Fruit fly (Drosophila melanogaster) ovary, adult (tissue): Measurements from ENCODE around the gene Trs20.

ENCODE experiments used
- CG17801 ChIP-seq: fragments of 200-800 bp; optimal IDR thresholded peaks from 2 replicates; lab custom pipeline; 2019; ENCODE audit warnings: missing biosample characterization, mild to moderate bottlenecking, missing genetic modification characterization, moderate library complexity; ENCODE audit not compliant: partially characterized antibody

Trs20 gene

DNA sequence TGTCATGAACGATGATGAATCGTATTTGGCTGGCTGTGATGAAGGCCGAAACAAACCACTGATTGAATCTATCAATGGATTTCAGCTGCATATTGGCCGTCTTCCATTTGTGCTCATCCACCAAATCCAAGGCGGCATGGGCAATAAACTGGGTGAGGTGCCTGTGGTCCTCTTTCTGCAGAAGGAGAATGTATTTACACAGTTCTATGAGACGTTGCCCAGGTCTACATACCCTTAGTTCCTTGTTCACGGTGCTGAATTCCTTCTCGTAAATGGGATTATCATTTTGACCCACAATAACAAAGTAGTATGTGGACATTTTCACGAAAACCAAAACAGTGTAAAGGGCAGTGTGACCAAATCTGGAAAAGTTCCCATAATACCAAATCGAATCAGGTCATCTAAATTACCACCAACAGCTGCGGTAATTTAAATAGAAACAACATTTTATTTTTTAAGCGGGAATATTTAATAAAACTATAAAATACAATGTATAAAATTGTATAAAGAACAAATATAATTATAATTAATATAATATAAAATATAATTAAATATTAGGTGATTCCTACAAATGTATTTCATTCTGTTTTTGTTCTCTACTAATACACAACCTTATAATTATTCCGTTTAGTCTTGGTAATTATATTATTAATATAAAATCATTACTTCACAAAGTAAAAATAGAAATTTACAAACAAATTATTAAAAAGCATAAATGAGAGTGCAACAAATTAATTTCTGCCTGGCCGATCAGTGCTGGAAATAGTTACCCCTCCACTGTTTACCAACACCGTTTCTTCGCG lies at the start of gene Trs20, which contains the start of gene elg1:
TSS of gene Trs20 (minus strand) at position 369 of the 803 bp plus-strand sequence.
TSS of gene elg1 (plus strand) at position 765 of the 803 bp plus-strand sequence.
- TF ChIP-seq CG17801 (GFP tag; lab: Kevin White, UChicago) = no peak

DNA sequence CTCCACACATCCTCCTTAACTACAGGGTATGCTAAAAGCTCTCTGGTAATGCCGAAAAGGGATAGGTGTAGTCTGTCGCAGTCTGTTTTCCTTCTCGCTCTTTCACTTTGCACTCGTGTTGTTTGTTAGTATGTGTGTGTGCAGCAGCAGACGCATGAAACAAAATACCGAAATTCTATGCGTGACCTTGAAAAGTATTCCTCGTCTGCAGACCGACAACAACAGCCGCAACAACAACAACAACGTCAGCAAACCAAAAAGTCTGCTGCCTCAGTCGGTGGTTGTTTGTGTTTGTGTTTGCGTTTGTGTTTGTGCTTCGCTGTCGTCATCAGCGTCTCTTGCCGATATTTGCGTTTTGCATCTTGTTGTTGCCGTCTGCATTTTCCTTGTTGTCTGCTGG lies 47.0 kb upstream of the Trs20 start:
- no peak for TF ChIP-seq CG17801 (GFP tag; lab: Kevin White, UChicago)

DNA sequence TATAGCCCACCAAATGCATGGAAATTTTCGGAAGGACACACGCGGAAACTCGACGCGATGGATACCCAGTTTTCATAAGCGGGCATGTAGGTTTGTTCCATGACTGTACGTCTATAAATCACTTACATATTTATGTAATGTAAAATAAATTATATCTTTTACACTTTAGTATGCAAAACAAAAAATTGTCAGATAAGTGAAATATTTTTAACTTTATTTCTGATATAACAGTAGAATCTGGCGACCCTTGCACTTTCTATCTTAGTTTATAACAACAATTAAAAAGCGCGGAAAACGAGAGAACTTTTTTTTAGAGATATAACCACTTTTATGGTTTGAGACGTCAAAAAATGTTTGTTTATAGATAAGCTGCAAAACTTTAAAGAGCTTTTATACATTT lies 46.3 kb upstream of the Trs20 start:
- TF ChIP-seq CG17801 (GFP tag; lab: Kevin White, UChicago) = no peak

DNA sequence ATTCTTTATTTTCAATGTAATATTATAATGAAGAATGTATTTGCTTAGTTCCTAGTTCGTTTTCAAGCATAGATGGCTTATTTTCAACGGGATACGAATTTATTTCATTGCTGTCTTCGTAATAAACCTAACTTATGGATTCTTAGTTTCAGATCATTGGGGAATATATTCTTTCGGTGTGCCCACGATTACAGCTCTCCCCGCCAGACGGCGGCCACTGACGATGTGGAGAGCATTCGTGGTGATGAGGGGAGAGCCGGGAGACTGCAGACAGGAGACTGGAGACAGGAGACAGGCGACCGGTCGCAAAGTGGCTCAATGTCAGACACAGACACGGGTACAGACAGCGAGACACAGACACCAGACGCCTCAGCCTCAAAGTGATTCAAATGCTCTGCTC lies 45.9 kb upstream of the Trs20 start:
- TF ChIP-seq CG17801 (GFP tag; lab: Kevin White, UChicago) = no peak

DNA sequence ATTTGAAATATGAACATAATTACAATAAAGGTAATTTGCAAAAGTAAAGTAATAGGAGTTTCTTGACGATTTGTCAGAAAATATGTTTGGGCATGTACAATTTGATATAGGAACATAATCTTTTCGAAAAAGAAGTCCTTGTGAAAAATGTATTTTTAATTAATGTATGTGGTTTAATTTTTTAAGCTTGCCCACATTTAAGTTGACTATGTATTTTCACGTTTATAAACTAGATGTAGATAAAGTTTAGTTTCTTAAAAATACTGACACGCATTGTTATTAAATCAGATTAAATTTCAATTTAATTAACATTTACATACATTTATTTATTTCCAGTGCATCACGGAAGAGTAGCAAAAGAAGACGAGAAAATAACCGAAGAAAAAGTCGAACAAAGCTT lies 45.1 kb upstream of the Trs20 start:
- TF ChIP-seq CG17801 (GFP tag; lab: Kevin White, UChicago) = no peak

DNA sequence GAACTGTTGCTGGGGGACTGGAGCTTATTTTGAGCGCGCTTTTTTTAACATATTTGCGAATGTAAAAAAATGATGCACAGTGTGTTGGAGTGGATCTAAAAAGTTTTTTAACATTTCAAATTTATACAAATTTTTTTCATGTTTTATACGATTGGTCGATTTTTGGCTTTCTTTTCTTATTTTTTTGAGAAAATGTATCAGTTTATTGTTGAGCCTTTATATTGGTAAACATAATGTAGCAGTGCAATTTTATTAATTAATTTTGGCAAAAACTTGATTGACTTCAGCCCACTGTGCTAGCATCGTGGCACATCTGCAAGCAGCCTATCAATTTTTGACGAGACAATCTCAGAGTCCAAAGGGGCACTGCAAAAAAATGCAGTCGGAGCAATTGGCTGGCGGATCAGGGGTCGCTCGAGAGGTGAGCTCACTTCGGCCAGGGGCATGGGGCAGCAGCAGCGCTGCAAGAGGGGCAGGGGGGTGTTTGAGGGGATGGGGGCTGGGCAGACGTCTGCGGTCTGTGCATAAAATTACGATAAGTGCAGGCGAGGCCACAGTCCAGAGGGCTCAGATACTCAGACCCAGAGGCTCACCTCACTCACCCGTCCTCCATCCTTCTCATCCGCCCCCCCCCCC lies 44.3 kb upstream of the Trs20 start:
- TF ChIP-seq CG17801 (GFP tag; lab: Kevin White, UChicago) = no peak

DNA sequence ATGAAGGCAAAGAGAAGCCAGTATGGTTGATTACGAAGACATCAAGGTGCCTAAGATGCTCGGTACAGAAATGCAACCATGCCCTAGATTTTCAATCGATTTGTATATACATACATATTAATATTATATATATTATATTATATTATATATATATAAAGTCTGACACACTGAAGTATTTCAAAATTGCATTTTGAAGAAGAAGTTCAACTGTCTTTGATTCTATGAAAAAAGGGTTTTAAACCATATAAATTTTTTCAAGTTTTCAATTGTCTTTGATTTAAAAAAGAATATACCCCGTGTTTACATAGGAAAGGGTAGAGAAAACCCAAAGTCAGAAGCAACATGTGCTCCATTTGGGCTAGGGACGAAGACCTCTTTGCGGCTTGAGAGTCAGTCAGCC lies 43.3 kb upstream of the Trs20 start:
- no peak for TF ChIP-seq CG17801 (GFP tag; lab: Kevin White, UChicago)

DNA sequence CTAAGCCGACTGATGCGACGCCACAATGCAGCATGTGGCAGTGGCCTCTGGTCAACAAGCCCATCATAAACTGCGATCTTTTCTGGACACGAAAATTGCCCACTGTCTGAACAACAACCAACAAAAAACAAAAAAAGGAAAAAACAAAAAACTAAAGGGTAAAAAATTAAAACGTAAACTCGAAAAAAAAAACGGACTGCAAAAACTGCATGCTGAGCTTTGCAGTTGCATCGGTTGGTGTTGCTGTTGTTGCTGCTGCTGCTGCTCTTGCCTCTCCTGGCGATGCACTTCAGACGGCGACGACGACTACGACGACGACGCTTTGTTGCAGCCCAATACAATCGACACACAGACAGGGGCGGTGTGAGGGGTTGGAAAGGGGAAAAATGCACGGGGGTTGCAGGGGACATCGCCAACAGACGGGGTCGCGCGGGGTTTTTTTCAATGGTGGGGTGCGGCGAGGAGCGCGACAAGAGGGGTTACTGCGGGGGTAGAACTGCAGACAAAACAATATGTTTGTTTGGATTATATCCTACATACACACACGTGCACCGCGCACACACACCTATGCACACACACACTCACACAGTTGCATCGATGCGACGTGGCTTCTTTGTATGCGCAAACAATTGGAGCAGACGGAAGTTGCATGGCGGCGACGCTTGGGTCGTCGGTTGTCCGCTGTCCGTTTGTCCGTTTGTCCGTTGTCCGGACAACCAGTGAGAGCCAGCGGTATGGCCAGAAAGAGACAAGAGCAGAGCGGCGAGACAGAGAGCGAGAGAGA lies 42.6 kb upstream of the Trs20 start:
- TF ChIP-seq CG17801 (GFP tag; lab: Kevin White, UChicago) = no peak

DNA sequence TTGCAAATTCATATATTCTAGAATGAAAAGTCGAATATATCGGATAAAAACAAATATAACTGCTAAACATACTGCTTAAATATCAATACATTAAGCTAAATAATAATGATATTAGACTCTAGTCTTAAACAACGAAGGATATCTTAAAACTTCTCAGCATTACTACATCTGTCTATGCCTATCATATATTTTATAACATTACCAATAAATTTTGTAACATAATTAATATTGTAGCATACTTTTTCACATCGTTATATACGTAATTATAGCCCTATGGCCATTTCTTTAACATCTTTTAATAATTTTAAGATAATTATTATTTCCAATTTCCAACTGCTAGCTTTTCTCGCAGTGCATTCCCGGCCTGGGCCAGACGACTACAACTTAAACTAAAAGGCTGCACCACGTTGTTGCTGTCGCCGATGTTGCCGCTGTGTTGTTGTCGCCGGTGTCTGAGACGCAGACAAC lies 41.4 kb upstream of the Trs20 start:
- no peak for TF ChIP-seq CG17801 (GFP tag; lab: Kevin White, UChicago)

DNA sequence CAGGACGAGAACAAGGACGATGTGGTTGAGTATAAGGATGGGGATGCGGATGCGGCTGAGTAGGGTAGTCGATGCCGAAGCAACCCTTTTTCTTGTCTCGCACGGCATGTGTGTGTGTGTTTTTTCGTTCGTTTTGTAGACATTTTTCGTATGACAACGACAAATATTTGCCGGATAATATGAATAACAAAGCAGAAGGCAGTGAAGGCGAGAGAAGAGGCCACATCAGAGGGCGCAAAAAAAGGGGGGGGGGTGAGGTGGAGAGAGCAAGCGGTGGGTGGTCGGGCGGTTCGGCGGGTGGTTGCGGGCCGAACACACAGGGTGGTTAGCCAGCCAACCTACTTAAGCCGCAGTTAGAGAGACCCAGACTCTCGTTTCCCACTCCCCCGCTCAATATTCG lies 40.9 kb upstream of the Trs20 start:
- TF ChIP-seq CG17801 (GFP tag; lab: Kevin White, UChicago) = no peak

DNA sequence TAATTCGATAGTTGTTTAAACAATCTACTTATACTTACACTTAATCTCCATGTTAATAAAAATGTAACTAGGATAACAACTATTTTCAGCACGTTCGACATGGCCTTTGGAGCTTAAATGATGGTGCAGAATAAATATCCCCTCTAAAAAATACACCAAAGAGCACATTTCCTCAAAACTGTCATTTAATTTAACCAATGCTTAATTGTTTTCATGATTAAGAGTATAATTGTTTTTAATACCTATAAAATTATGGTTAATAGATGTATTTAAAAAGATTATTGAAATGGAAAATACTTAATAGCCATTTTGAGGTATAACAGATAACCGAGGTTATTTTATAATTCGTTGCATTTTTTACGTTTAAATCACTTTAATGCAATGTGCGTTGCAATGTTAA lies 39.8 kb upstream of the Trs20 start, which contains the start of gene CG33795:
TSS of gene CG33795 (minus strand) at position 101 of the 400 bp plus-strand sequence.
- no peak for TF ChIP-seq CG17801 (GFP tag; lab: Kevin White, UChicago)

DNA sequence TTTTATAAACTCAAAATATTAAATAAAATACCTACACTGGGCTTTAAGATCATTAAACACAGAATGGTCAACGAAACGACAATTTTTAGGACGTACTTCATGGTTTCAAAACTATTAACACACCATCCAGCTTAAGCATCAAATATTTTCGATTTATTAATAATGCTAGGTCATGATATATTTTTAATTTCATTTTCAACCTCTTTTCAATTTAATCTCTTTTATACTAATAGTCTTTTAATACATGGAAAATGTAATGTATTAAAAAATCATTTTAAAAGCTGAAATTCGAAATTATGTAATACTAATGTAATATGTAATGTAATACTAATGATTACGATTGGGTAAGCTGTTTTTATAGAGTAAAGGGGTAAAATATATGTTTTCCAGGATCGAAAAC lies 38.6 kb upstream of the Trs20 start, which contains the start of gene CG33796:
TSS of gene CG33796 (minus strand) at position 101 of the 400 bp plus-strand sequence.
- no peak for TF ChIP-seq CG17801 (GFP tag; lab: Kevin White, UChicago)

DNA sequence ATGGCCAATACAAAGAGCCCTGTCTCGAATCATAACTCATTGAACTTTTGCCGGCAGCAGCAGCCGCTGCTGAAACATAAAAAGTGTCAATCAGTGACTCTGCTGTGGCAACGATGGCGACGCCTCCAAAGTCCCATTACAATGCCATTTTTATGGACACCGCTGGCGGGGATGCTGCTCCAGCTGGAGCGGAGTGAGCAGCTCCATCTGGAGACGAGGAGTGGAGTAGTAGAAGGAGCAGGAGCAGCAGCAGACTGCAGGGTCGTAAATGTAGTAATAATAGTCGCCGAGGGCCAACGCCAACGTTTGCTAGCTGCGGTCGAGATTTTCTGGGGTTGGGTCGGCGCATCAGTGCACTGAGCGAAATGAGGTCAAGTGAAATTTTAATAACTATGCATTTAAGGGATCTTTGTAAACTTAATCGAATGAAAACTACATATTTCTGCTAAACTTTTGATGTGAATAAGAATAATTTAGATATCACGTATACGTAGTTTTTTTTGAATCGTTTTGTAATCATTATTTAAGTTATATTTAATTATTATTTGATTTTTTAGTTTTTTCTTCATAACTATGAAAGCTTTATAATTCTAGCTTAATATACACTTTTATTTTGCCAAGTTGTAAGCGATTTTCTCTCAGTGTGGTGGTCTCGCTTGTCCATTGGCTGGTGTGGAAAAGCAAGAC lies 37.2 kb upstream of the Trs20 start:
- no peak for TF ChIP-seq CG17801 (GFP tag; lab: Kevin White, UChicago)

DNA sequence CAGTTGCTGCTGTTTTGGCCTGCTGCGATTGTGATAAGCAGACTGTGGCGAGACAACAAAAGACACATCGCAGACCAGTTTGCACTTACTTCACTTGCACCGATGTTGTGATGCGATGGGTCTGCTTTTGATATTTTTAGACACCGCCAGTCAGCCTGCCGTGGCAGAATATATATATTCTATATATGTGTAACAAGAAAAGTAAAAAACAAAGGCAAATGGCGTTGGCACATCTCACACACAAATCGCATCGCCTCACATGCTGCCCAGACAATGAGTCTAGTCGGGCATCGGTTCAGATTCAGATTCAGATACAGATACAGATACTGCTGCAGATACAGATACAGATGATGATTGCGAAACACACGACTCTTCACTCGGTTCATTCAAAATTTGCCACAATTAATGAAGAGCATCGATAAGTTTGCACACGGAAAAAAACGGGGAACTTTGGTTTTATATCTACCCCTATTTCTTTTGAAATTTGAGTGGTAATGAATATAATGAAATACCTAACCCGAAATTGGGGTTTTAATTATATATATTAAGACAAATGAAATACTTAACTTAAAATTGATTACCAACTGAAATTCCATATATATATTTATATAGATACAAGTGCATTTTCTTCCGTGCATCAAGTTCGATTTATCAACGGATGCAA lies 36.4 kb upstream of the Trs20 start:
- TF ChIP-seq CG17801 (GFP tag; lab: Kevin White, UChicago) = no peak
